Worm (Caenorhabditis elegans) whole organism, L1 larva: ENCODE measurements around the gene W03G11.3.

Experiments
- aly-2 ChIP-seq: fragments of 150-350 bp; optimal IDR thresholded peaks from 2 replicates; lab custom pipeline; 2014; ENCODE audit warnings: missing biosample characterization, missing genetic modification characterization
- egl-27 ChIP-seq, 2 experiments: fragments of 150-350 bp in 1 of 2; sonication (generic microtip); optimal IDR thresholded peaks; 3 replicates each; lab custom pipeline; 2017 to 2018; ENCODE audit warnings: missing biosample characterization in 2 of 2, missing genetic modification characterization in 2 of 2, missing genetic modification reagents in 2 of 2
- elt-3 ChIP-seq, 6 experiments: fragments of 150-350 bp in 1 of 6; sonication (generic microtip); optimal IDR thresholded peaks; 2 replicates each; lab custom pipeline; 2017 to 2018; ENCODE audit warnings: missing biosample characterization in 6 of 6, missing genetic modification characterization in 6 of 6, inconsistent platforms in 1 of 6
- fos-1 ChIP-seq: fragments of 150-350 bp; optimal IDR thresholded peaks from 2 replicates; lab custom pipeline; 2014; ENCODE audit warnings: missing biosample characterization, missing genetic modification characterization
- unc-86 ChIP-seq: sonication (generic microtip); optimal IDR thresholded peaks from 2 replicates; lab custom pipeline; 2016; ENCODE audit warnings: missing genetic modification characterization, missing compliant biosample characterization
- xbp-1 ChIP-seq: sonication (generic microtip); optimal IDR thresholded peaks from 2 replicates; lab custom pipeline; 2016; ENCODE audit warnings: missing genetic modification characterization, missing compliant biosample characterization
- zip-4 ChIP-seq: fragments of 200-800 bp; sonication (Bioruptor generic); optimal IDR thresholded peaks from 2 replicates; lab custom pipeline; 2018; ENCODE audit warnings: mild to moderate bottlenecking, missing genetic modification characterization, moderate library complexity, missing compliant biosample characterization

ce11 chrX:12125308-12125707 lies 21.7 kb upstream of the W03G11.3 start, which contains the start of gene lgc-18:
- TF ChIP-seq unc-86 (tag; lab: Kevin White, UChicago) (no peak), egl-27 (tag; optimal IDR thresholded peaks at IDR 0.05; lab: Kevin White, UChicago) (no peak), aly-2 (no peak), zip-4 (GFP tag; lab: Kevin White, UChicago) (no peak), xbp-1 (tag; lab: Kevin White, UChicago) (no peak), elt-3 (tag; optimal IDR thresholded peaks at IDR 0.05; lab: Kevin White, UChicago) (no peak), fos-1 (tag; lab: Kevin White, UChicago) (no peak)
